Worm (Caenorhabditis elegans) whole organism, L3 larva: ENCODE results near the gene acs-17.

Experiments
- R02D3.7 ChIP-seq: fragments of 150-350 bp; optimal IDR thresholded peaks from 2 replicates; lab custom pipeline; 2014; ENCODE audit warnings: missing biosample characterization, missing genetic modification characterization
- ZK546.5 ChIP-seq: sonication (generic microtip); optimal IDR thresholded peaks from 2 replicates; lab custom pipeline; 2017; ENCODE audit warnings: missing biosample characterization, missing genetic modification characterization
- aly-2 ChIP-seq: fragments of 150-350 bp; optimal IDR thresholded peaks from 2 replicates; lab custom pipeline; 2014; ENCODE audit warnings: missing biosample characterization, missing genetic modification characterization
- ama-1 ChIP-seq: fragments of 150-350 bp; optimal IDR thresholded peaks from 2 replicates; lab custom pipeline; 2018
- ceh-16 ChIP-seq: sonication (generic microtip); optimal IDR thresholded peaks from 2 replicates; lab custom pipeline; 2017; ENCODE audit warnings: missing biosample characterization, missing genetic modification characterization
- ceh-82 ChIP-seq: fragments of 150-350 bp; optimal IDR thresholded peaks from 2 replicates; lab custom pipeline; 2014; ENCODE audit warnings: missing biosample characterization, missing genetic modification characterization
- daf-12 ChIP-seq: fragments of 150-350 bp; optimal IDR thresholded peaks from 2 replicates; lab custom pipeline; 2014; ENCODE audit warnings: missing biosample characterization, missing genetic modification reagents, missing genetic modification characterization
- egl-27 ChIP-seq: sonication (generic microtip); optimal IDR thresholded peaks from 4 replicates; lab custom pipeline; 2017; ENCODE audit warnings: missing biosample characterization, missing genetic modification reagents, missing genetic modification characterization
- egl-5 ChIP-seq: fragments of 150-350 bp; optimal IDR thresholded peaks from 2 replicates; lab custom pipeline; 2017; ENCODE audit warnings: missing biosample characterization, missing genetic modification reagents, missing genetic modification characterization, inconsistent platforms
- elt-1 ChIP-seq: fragments of 150-350 bp; optimal IDR thresholded peaks from 2 replicates; lab custom pipeline; 2014; ENCODE audit warnings: missing biosample characterization, missing genetic modification characterization
- elt-2 ChIP-seq: sonication (generic microtip); optimal IDR thresholded peaks from 2 replicates; lab custom pipeline; 2016; ENCODE audit warnings: missing genetic modification reagents, mild to moderate bottlenecking, missing genetic modification characterization, missing compliant biosample characterization
- eor-1 ChIP-seq, 2 experiments: fragments of 150-350 bp; optimal IDR thresholded peaks; 2 replicates each; lab custom pipeline; 2014 to 2018; ENCODE audit warnings: missing biosample characterization in 2 of 2, missing genetic modification characterization in 2 of 2
- fkh-10 ChIP-seq: sonication (generic microtip); optimal IDR thresholded peaks from 2 replicates; lab custom pipeline; 2017; ENCODE audit warnings: missing biosample characterization, missing genetic modification reagents, missing genetic modification characterization
- fkh-2 ChIP-seq: fragments of 150-350 bp; optimal IDR thresholded peaks from 2 replicates; lab custom pipeline; 2014; ENCODE audit warnings: missing biosample characterization, missing genetic modification reagents, missing genetic modification characterization
- jun-1 ChIP-seq: fragments of 150-350 bp; optimal IDR thresholded peaks from 2 replicates; lab custom pipeline; 2014; ENCODE audit warnings: missing biosample characterization, missing genetic modification reagents, missing genetic modification characterization
- lin-15B ChIP-seq: fragments of 150-350 bp; optimal IDR thresholded peaks from 2 replicates; lab custom pipeline; 2014; ENCODE audit warnings: missing biosample characterization, missing genetic modification characterization
- lin-39 ChIP-seq: fragments of 150-350 bp; optimal IDR thresholded peaks from 2 replicates; lab custom pipeline; 2018; ENCODE audit warnings: missing biosample characterization, missing genetic modification reagents, missing genetic modification characterization
- lsy-12 ChIP-seq: sonication (generic microtip); optimal IDR thresholded peaks from 2 replicates; lab custom pipeline; 2016; ENCODE audit warnings: mild to moderate bottlenecking, missing genetic modification characterization, missing compliant biosample characterization
- mdl-1 ChIP-seq: fragments of 150-350 bp; optimal IDR thresholded peaks from 2 replicates; lab custom pipeline; 2014; ENCODE audit warnings: missing biosample characterization, missing genetic modification characterization
- mml-1 ChIP-seq: fragments of 150-350 bp; sonication (generic microtip); optimal IDR thresholded peaks from 3 replicates; lab custom pipeline; 2014; ENCODE audit warnings: missing biosample characterization, missing genetic modification characterization
- nhr-12 ChIP-seq: fragments of 150-350 bp; optimal IDR thresholded peaks from 2 replicates; lab custom pipeline; 2014; ENCODE audit warnings: missing biosample characterization, missing genetic modification characterization
- nhr-237 ChIP-seq: fragments of 150-350 bp; optimal IDR thresholded peaks from 2 replicates; lab custom pipeline; 2014; ENCODE audit warnings: missing biosample characterization, missing genetic modification characterization
- nhr-25 ChIP-seq: sonication (generic microtip); optimal IDR thresholded peaks from 2 replicates; lab custom pipeline; 2017; ENCODE audit warnings: missing biosample characterization, missing genetic modification characterization
- nhr-67 ChIP-seq: fragments of 150-350 bp; optimal IDR thresholded peaks from 2 replicates; lab custom pipeline; 2014; ENCODE audit warnings: missing biosample characterization, missing genetic modification characterization
- nhr-77 ChIP-seq: fragments of 150-350 bp; optimal IDR thresholded peaks from 2 replicates; lab custom pipeline; 2014; ENCODE audit warnings: missing biosample characterization, missing genetic modification characterization
- pha-4 ChIP-seq: fragments of 150-350 bp; optimal IDR thresholded peaks from 2 replicates; lab custom pipeline; 2014; ENCODE audit warnings: missing biosample characterization, missing genetic modification reagents, missing genetic modification characterization
- pqm-1 ChIP-seq: fragments of 150-350 bp; optimal IDR thresholded peaks from 2 replicates; lab custom pipeline; 2017; ENCODE audit warnings: missing biosample characterization, missing genetic modification characterization, inconsistent platforms
- snpc-4 ChIP-seq: fragments of 150-350 bp; optimal IDR thresholded peaks from 2 replicates; lab custom pipeline; 2014; ENCODE audit warnings: missing biosample characterization, missing genetic modification characterization
- unc-39 ChIP-seq: sonication (generic microtip); optimal IDR thresholded peaks from 4 replicates; lab custom pipeline; 2017; ENCODE audit warnings: missing biosample characterization, missing genetic modification characterization
- zag-1 ChIP-seq: fragments of 150-350 bp; optimal IDR thresholded peaks from 2 replicates; lab custom pipeline; 2014; ENCODE audit warnings: missing biosample characterization, missing genetic modification characterization

acs-17 gene

ce11 chrX:5935473-5935872, 8.8 kb downstream of the acs-17 start, which contains the start of gene C46F4.3:
Gene C46F4.3 (plus strand): TSS chrX:5935773.
- no peak for TF ChIP-seq lin-39 (tag; lab: Kevin White, UChicago)
- TF ChIP-seq mdl-1 (tag; lab: Kevin White, UChicago) = no peak

ce11 chrX:5932923-5933322, 11.4 kb downstream of the acs-17 start:
- no peak for TF ChIP-seq fkh-10 (GFP tag; lab: Kevin White, UChicago)
- no peak for TF ChIP-seq pha-4
- no peak for TF ChIP-seq aly-2 (tag; lab: Kevin White, UChicago)
- no peak for TF ChIP-seq nhr-237 (tag; lab: Kevin White, UChicago)

- no peak for TF ChIP-seq nhr-67 (tag; lab: Kevin White, UChicago)
- TF ChIP-seq elt-1 = no peak
- TF ChIP-seq lin-15B (tag; lab: Kevin White, UChicago) = no peak
- no peak for TF ChIP-seq pqm-1 (tag; lab: Kevin White, UChicago)
Measured at ce11 chrX:5930822-5931221, 13.5 kb downstream of the acs-17 start, which contains the start of gene egl-6. Gene egl-6 (plus strand): TSS chrX:5931122.

ce11 chrX:5923672-5924071, 20.6 kb downstream of the acs-17 start:
- no peak for TF ChIP-seq lsy-12
- TF ChIP-seq jun-1 (tag; lab: Kevin White, UChicago) = no peak
- TF ChIP-seq nhr-25 (tag; lab: Kevin White, UChicago) = no peak
- no peak for TF ChIP-seq unc-39
- TF ChIP-seq aly-2 (tag; lab: Kevin White, UChicago) = no peak
- TF ChIP-seq nhr-67 (tag; lab: Kevin White, UChicago) = no peak
- TF ChIP-seq pha-4 = no peak
- no peak for TF ChIP-seq zag-1 (tag; lab: Kevin White, UChicago)
- TF ChIP-seq, all 47 proteins: peak for 0

ce11 chrX:5919097-5919496, 25.2 kb downstream of the acs-17 start, which contains the start of gene capa-1:
Gene capa-1 (plus strand): TSS chrX:5919397.
- TF ChIP-seq aly-2 (tag; lab: Kevin White, UChicago) (no peak), ceh-16 (tag; lab: Kevin White, UChicago) (no peak), elt-2 (tag; lab: Kevin White, UChicago) (no peak), snpc-4 (tag; lab: Kevin White, UChicago) (no peak)
- TF ChIP-seq, all 47 proteins: peak for 0

ce11 chrX:5917284-5917683, 27.0 kb downstream of the acs-17 start, which contains the start of gene Y23B4A.1:
Gene Y23B4A.1 (minus strand): TSS chrX:5917384.
- TF ChIP-seq nhr-67 (tag; lab: Kevin White, UChicago) = no peak
- TF ChIP-seq egl-27 = no peak
- no peak for TF ChIP-seq nhr-77 (tag; lab: Kevin White, UChicago)

- TF ChIP-seq ceh-16 (tag; lab: Kevin White, UChicago) (no peak), mml-1 (no peak), ama-1 (lab: Kevin White, UChicago) (no peak), egl-5 (tag; lab: Kevin White, UChicago) (no peak), lsy-12 (no peak), nhr-12 (no peak), elt-2 (tag; lab: Kevin White, UChicago) (no peak), zag-1 (tag; lab: Kevin White, UChicago) (no peak), pqm-1 (tag; lab: Kevin White, UChicago) (no peak), daf-12 (no peak), R02D3.7 (tag; lab: Kevin White, UChicago) (no peak), fkh-10 (GFP tag; lab: Kevin White, UChicago) (no peak), ceh-82 (tag; lab: Kevin White, UChicago) (no peak), eor-1 (tag; optimal IDR thresholded peaks at IDR 0.05; lab: Kevin White, UChicago) (no peak), fkh-2 (tag; lab: Kevin White, UChicago) (no peak), ZK546.5 (tag; lab: Kevin White, UChicago) (no peak)
Measured at ce11 chrX:5905764-5906163, 38.5 kb downstream of the acs-17 start.
